Fruit fly (Drosophila melanogaster): ENCODE results near the gene CG14391.

The CG14391 gene

DNA sequence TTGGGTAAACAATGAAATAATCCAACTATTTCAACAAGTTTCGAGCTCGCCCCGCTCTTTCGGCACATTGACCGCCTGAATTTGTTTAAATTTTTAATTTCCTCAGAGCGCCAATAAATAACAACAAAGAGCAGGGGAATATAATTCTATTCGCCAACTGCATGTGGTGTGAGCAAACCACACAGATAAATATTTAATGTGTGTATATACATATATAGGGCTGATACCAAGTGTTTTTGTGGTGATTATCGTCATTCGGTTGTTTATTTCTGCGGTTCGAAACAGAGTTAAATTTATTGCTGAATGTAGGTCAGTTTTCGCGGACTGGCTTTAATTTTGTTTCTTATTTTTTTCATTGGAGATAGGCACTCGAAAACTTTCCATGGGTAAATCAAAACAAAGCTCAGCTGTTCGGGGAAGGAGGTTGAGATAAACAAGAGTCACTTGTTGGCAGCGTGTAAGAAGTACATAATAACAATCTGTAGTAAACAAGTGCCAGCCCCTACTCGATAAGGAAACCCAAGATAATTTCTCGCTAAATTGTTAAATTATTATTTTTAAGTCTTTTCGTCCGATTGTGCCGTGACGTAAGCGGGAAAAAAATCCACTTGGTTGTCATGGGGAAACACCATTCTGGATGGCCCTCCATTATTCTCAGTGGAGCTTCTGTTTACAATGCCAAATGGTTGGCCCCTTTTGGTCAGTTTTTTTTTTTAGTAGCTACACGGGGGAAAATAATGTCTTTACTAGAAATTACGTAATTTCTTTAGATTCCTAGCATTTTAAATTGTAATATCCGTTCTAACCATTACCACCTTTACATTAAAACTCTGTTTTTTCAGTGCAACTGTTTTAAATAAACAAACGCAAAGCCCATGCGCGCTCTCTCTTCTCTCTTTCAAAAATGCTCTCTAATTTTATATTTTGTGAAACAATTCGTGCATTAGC, 23.2 kb upstream of the CG14391 start (continued):
- TF ChIP-seq Dfd (GFP tag; optimal IDR thresholded peaks at IDR 0.05) (no peak), Xrp1 (GFP tag; IDR thresholded peaks at IDR 0.05) (peak; percentile 55), gcm2 (GFP tag; optimal IDR thresholded peaks at IDR 0.05) (no peak), Pdp1 (GFP tag; optimal IDR thresholded peaks at IDR 0.05) (peak; percentile 44 to 86), CG7271 (tag; optimal IDR thresholded peaks at IDR 0.05) (no peak), CG11560 (tag; IDR thresholded peaks at IDR 0.05) (no peak), sob (GFP tag; IDR thresholded peaks at IDR 0.05) (peak; percentile 62), sqz (GFP tag; optimal IDR thresholded peaks at IDR 0.05) (peak; percentile 10), CG2129 (GFP tag; IDR thresholded peaks at IDR 0.05; ENCODE audit: partially characterized antibody) (no peak), NC2β (GFP tag; optimal IDR thresholded peaks at IDR 0.05) (peak; percentile 39), CG3407 (GFP tag; optimal IDR thresholded peaks at IDR 0.05) (peak; percentile 12), Jarid2 (GFP tag; optimal IDR thresholded peaks at IDR 0.05) (peak; percentile 20), trh (GFP tag; optimal IDR thresholded peaks at IDR 0.05) (no peak), chn (GFP tag; optimal IDR thresholded peaks at IDR 0.05) (peak; percentile 53), CG9817 (tag; optimal IDR thresholded peaks at IDR 0.05) (peak; percentile 26), toy (GFP tag; IDR thresholded peaks at IDR 0.05) (no peak), CG8944 (GFP tag; optimal IDR thresholded peaks at IDR 0.05) (peak; percentile 39), cg (GFP tag; optimal IDR thresholded peaks at IDR 0.05) (no peak), CG4617 (GFP tag; optimal IDR thresholded peaks at IDR 0.05; ENCODE audit: borderline replicate concordance) (peak; percentile 14), tap (tag; optimal IDR thresholded peaks at IDR 0.05) (no peak), Awh (GFP tag; IDR thresholded peaks at IDR 0.05) (0 out of 2 replicates have a peak, but pooled peaks have one; percentile 21), CG13624 (GFP tag; optimal IDR thresholded peaks at IDR 0.05) (peak; percentile 49), Bdp1 (GFP tag; optimal IDR thresholded peaks at IDR 0.05) (peak; percentile 37), CG4730 (GFP tag; IDR thresholded peaks at IDR 0.05) (peak; percentile 43; the same call in 1 of the 2 replicates), CG13424 (tag; optimal IDR thresholded peaks at IDR 0.05) (peak; percentile 59), Nf-YB (GFP tag; optimal IDR thresholded peaks at IDR 0.05) (no peak), CG3163 (GFP tag; optimal IDR thresholded peaks at IDR 0.05) (peak; percentile 27), Hr51 (GFP tag; optimal IDR thresholded peaks at IDR 0.05) (peak; percentile 47 to 67), CG14014 (GFP tag; IDR thresholded peaks at IDR 0.05) (peak; percentile 66), Optix (GFP tag; IDR thresholded peaks at IDR 0.05) (no peak), Sox102F (GFP tag; optimal IDR thresholded peaks at IDR 0.05) (peak; percentile 64), gcm (GFP tag; optimal IDR thresholded peaks at IDR 0.05) (peak; percentile 27), ranshi (GFP tag; IDR thresholded peaks at IDR 0.05) (peak; percentile 66), HLH54F (GFP tag; optimal IDR thresholded peaks at IDR 0.05) (peak; percentile 38), CG5180 (GFP tag; optimal IDR thresholded peaks at IDR 0.05) (peak; percentile 6), az2 (GFP tag; optimal IDR thresholded peaks at IDR 0.05) (peak; percentile 20), da (GFP tag; optimal IDR thresholded peaks at IDR 0.05) (peak; percentile 4), Bgb (GFP tag; IDR thresholded peaks at IDR 0.05; ENCODE audit: partially characterized antibody) (no peak), lov (optimal IDR thresholded peaks at IDR 0.05) (no peak), lov (GFP tag; IDR thresholded peaks at IDR 0.05) (no peak), Trl (optimal IDR thresholded peaks at IDR 0.05) (peak; percentile 44 to 68), Trl (GFP tag; optimal IDR thresholded peaks at IDR 0.05) (peak; percentile 30), ato (GFP tag; IDR thresholded peaks at IDR 0.05; ENCODE audit: partially characterized antibody) (no peak), maf-S (GFP tag; optimal IDR thresholded peaks at IDR 0.05) (peak; percentile 42), Adf1 (GFP tag; IDR thresholded peaks at IDR 0.05) (peak; percentile 24; the same call in 1 of the 2 replicates), crp (GFP tag; optimal IDR thresholded peaks at IDR 0.05) (peak in 1 of 2 experiments; percentile 11), Mad (GFP tag; optimal IDR thresholded peaks at IDR 0.05) (no peak), NC2α (GFP tag; optimal IDR thresholded peaks at IDR 0.05) (peak; percentile 41), HmgD (GFP tag; optimal IDR thresholded peaks at IDR 0.05) (no peak)
